Worm (Caenorhabditis elegans): ENCODE measurements around the gene F35G2.5.

The F35G2.5 gene

ce11 chrIV:12212814-12213213 lies 6.6 kb upstream of the F35G2.5 start:
- TF ChIP-seq mab-5 (tag; optimal IDR thresholded peaks at IDR 0.05) (no peak), unc-62 (GFP tag; optimal IDR thresholded peaks at IDR 0.05) (no peak), nhr-129 (tag; optimal IDR thresholded peaks at IDR 0.05) (no peak), zag-1 (tag; optimal IDR thresholded peaks at IDR 0.05) (no peak), nhr-11 (tag; optimal IDR thresholded peaks at IDR 0.05) (no peak)

ce11 chrIV:12215762-12216295 lies 3.6 kb upstream of the F35G2.5 start, which contains the start of gene phy-2:
phy-2 (minus strand) TSS chrIV:12215987.
- TF ChIP-seq skn-1 (tag; optimal IDR thresholded peaks at IDR 0.05) (no peak), lin-11 (tag; optimal IDR thresholded peaks at IDR 0.05) (no peak), nhr-129 (tag; optimal IDR thresholded peaks at IDR 0.05) (peak; percentile 22), ztf-11 (tag; optimal IDR thresholded peaks at IDR 0.05) (no peak), elt-1 (tag; optimal IDR thresholded peaks at IDR 0.05) (no peak), blmp-1 (tag; optimal IDR thresholded peaks at IDR 0.05; ENCODE audit: insufficient read depth) (no peak)

ce11 chrIV:12217142-12217541 lies 2.3 kb upstream of the F35G2.5 start:
- TF ChIP-seq ama-1 (optimal IDR thresholded peaks at IDR 0.05): peak; percentile 22
- no peak for TF ChIP-seq crh-2 (tag; optimal IDR thresholded peaks at IDR 0.05)
- no peak for TF ChIP-seq sma-9 (GFP tag; optimal IDR thresholded peaks at IDR 0.05)
- no peak for TF ChIP-seq sma-9 (tag; optimal IDR thresholded peaks at IDR 0.05)
- TF ChIP-seq ztf-4 (tag; optimal IDR thresholded peaks at IDR 0.05): no peak
- no peak for TF ChIP-seq nhr-11 (tag; optimal IDR thresholded peaks at IDR 0.05)
- TF ChIP-seq nhr-129 (tag; optimal IDR thresholded peaks at IDR 0.05): peak; percentile 43
- TF ChIP-seq peb-1 (tag; optimal IDR thresholded peaks at IDR 0.05): no peak

ce11 chrIV:12218253-12218652 lies 1.2 kb upstream of the F35G2.5 start:
- no peak for TF ChIP-seq ztf-1 (GFP tag; conservative IDR thresholded peaks at IDR 0.05)
- no peak for TF ChIP-seq egl-27 (tag; optimal IDR thresholded peaks at IDR 0.05)
- no peak for TF ChIP-seq unc-39 (tag; optimal IDR thresholded peaks at IDR 0.05)
- peak; percentile 5 for TF ChIP-seq nhr-129 (tag; optimal IDR thresholded peaks at IDR 0.05)
- no peak for TF ChIP-seq peb-1 (tag; optimal IDR thresholded peaks at IDR 0.05)
- no peak for TF ChIP-seq R02D3.7 (tag; optimal IDR thresholded peaks at IDR 0.05)
- no peak for TF ChIP-seq gmeb-1 (tag; optimal IDR thresholded peaks at IDR 0.05)
- no peak for TF ChIP-seq sma-9 (GFP tag; optimal IDR thresholded peaks at IDR 0.05)
- TF ChIP-seq sma-9 (tag; optimal IDR thresholded peaks at IDR 0.05): no peak

ce11 chrIV:12227012-12227411 lies 7.6 kb downstream of the F35G2.5 start, which contains the start of gene mlt-3:
mlt-3 (minus strand) TSS chrIV:12227112.
- TF ChIP-seq ceh-16 (tag; optimal IDR thresholded peaks at IDR 0.05) (no peak), nhr-129 (tag; optimal IDR thresholded peaks at IDR 0.05) (no peak), blmp-1 (tag; optimal IDR thresholded peaks at IDR 0.05; ENCODE audit: insufficient read depth) (no peak), gmeb-1 (tag; optimal IDR thresholded peaks at IDR 0.05) (no peak), sem-4 (tag; optimal IDR thresholded peaks at IDR 0.05) (no peak), mdl-1 (tag; optimal IDR thresholded peaks at IDR 0.05) (no peak), sma-3 (GFP tag; optimal IDR thresholded peaks at IDR 0.05) (peak; percentile 39), nhr-23 (tag; optimal IDR thresholded peaks at IDR 0.05) (no peak)

ce11 chrIV:12229679-12230078 lies 10.3 kb downstream of the F35G2.5 start, which contains the start of gene sre-18:
sre-18 (minus strand) TSS chrIV:12229779.
- TF ChIP-seq nhr-21 (tag; optimal IDR thresholded peaks at IDR 0.05) (no peak), elt-3 (tag; optimal IDR thresholded peaks at IDR 0.05) (no peak), nhr-10 (tag; optimal IDR thresholded peaks at IDR 0.05) (no peak), lsy-2 (tag; optimal IDR thresholded peaks at IDR 0.05) (no peak), nhr-77 (tag; optimal IDR thresholded peaks at IDR 0.05) (no peak), nhr-237 (tag; optimal IDR thresholded peaks at IDR 0.05) (no peak), sma-3 (GFP tag; optimal IDR thresholded peaks at IDR 0.05) (no peak), lin-11 (tag; optimal IDR thresholded peaks at IDR 0.05) (no peak), nhr-25 (tag; optimal IDR thresholded peaks at IDR 0.05) (no peak), crh-2 (tag; optimal IDR thresholded peaks at IDR 0.05) (no peak), ZK546.5 (tag; optimal IDR thresholded peaks at IDR 0.05) (no peak), F13H6.1 (tag; optimal IDR thresholded peaks at IDR 0.05) (no peak), Y55F3AM.14 (GFP tag; optimal IDR thresholded peaks at IDR 0.05) (no peak), snpc-4 (tag; optimal IDR thresholded peaks at IDR 0.05) (no peak), fos-1 (tag; optimal IDR thresholded peaks at IDR 0.05) (no peak), sma-9 (GFP tag; optimal IDR thresholded peaks at IDR 0.05) (no peak), sma-9 (tag; optimal IDR thresholded peaks at IDR 0.05) (no peak), ztf-4 (tag; optimal IDR thresholded peaks at IDR 0.05) (no peak), mbf-1 (tag; optimal IDR thresholded peaks at IDR 0.05) (no peak), nhr-11 (tag; optimal IDR thresholded peaks at IDR 0.05) (no peak), nhr-129 (tag; optimal IDR thresholded peaks at IDR 0.05) (no peak)
